Worm (Caenorhabditis elegans) whole organism, late embryonic: ENCODE data around the gene bgnt-1.3.

Experiments used
- ceh-18 ChIP-seq: sonication (generic microtip); optimal IDR thresholded peaks from 2 replicates; lab custom pipeline; 2016; ENCODE audit warnings: missing genetic modification characterization, missing compliant biosample characterization
- che-1 ChIP-seq: sonication (generic microtip); optimal IDR thresholded peaks from 2 replicates; lab custom pipeline; 2016; ENCODE audit warnings: mild to moderate bottlenecking, missing genetic modification characterization, missing compliant biosample characterization
- hlh-8 ChIP-seq: sonication (generic microtip); optimal IDR thresholded peaks from 2 replicates; lab custom pipeline; 2016; ENCODE audit warnings: missing genotype, missing genetic modification characterization, missing compliant biosample characterization
- odd-2 ChIP-seq: sonication (generic microtip); optimal IDR thresholded peaks from 2 replicates; lab custom pipeline; 2017; ENCODE audit warnings: antibody characterized with exemption, mild to moderate bottlenecking, missing genetic modification characterization, missing compliant biosample characterization
- pha-4 ChIP-seq: fragments of 150-350 bp; optimal IDR thresholded peaks from 2 replicates; lab custom pipeline; 2018; ENCODE audit warnings: missing biosample characterization, missing genetic modification reagents, missing genetic modification characterization

DNA sequence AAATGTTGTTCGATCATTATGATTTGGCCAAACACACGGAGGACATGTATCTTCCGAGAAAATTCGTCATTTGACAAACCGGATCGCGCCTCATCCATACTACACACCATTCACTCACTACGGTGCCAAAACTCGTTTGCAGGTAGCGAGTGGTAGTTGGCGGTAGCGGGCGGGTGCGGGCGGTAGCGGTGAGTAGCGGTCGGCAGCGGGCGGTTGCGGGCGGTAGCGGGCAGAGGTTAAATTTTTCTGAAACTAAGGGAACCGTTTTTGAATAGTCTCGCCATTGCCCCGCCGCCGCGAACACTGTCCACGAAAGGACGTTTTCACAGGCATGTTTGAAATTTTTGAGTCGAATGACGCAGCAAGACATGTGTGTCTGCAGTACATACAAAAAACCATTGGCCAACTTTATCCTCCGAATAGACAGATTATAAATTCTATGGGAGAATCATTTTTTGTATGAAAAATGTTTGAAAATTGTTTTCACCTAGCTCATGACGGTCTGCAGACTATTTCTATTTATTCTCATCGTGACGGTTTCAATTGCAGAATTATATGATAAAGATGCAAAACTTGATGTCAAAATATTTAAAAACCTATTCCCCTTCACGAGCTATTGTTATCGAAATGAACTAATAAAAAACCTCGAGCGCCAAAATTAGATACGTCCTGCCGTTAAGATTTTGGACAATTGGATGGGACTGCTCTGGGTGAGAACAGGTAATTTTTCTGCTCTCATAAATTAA, 45.9 kb downstream of the bgnt-1.3 start, which contains the start of gene F11A5.16:
- TF ChIP-seq pha-4 (tag; lab: Kevin White, UChicago) (no peak), hlh-8 (no peak), che-1 (tag; lab: Kevin White, UChicago) (no peak), ceh-18 (tag; lab: Kevin White, UChicago) (no peak), odd-2 (tag; lab: Kevin White, UChicago) (no peak)
